Worm (Caenorhabditis elegans): ENCODE data around the gene ZK1307.7.

DNA sequence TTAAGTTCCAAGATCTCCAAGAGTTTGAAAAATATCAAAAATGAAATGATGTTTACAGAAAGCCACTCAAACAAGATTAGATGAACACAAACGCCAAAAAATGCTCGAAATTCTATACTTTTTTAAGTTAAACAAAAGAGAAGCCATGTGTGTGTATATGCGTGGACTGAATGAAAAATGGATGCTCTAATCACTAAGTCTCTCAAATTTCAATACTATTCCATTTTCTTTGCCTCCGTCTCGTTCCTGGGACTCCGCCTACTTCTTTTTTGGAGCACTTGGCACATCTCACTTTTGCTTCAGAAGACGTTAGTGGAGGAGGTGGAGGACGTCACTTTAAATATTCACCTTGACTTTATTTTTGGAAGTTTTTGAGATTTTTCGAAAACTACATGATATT, 43.4 kb downstream of the ZK1307.7 start:
- TF ChIP-seq rnt-1 (tag; optimal IDR thresholded peaks at IDR 0.05) (no peak), ceh-9 (tag; optimal IDR thresholded peaks at IDR 0.05) (no peak), nhr-232 (tag; optimal IDR thresholded peaks at IDR 0.05) (no peak)
